Fruit fly (Drosophila melanogaster) whole organism, prepupa: Measurements from ENCODE around the gene CG15386.
A peak's percentile ranks its signal among the peaks of the same experiment; 100 is the strongest.

Source experiments
- Blimp-1 ChIP-seq: fragments of 200-800 bp; sonication (Bioruptor generic); optimal IDR thresholded peaks from 3 replicates; lab custom pipeline; 2017; ENCODE audit warnings: missing biosample characterization, missing genetic modification characterization, mild to moderate bottlenecking, moderate library complexity, missing genetic modification reagents
- CG10631 ChIP-seq: fragments of 200-800 bp; sonication (Bioruptor generic); optimal IDR thresholded peaks from 2 replicates; lab custom pipeline; 2016; ENCODE audit warnings: missing biosample characterization, missing genetic modification characterization
- CG10669 ChIP-seq: fragments of 200-800 bp; sonication (Bioruptor generic); optimal IDR thresholded peaks from 3 replicates; lab custom pipeline; 2018; ENCODE audit warnings: missing biosample characterization, mild to moderate bottlenecking, missing genetic modification characterization, moderate library complexity
- CG11902 ChIP-seq: fragments of 200-800 bp; sonication (Bioruptor generic); optimal IDR thresholded peaks from 3 replicates; lab custom pipeline; 2016; ENCODE audit warnings: missing biosample characterization, missing genetic modification characterization
- CG15336 ChIP-seq: fragments of 200-800 bp; sonication (Bioruptor generic); IDR thresholded peaks from 2 replicates; pipeline ENCODE4 v1.3.6; 2022; ENCODE audit warnings: missing biosample characterization, missing genetic modification characterization
- CG1621 ChIP-seq: fragments of 200-800 bp; sonication (Bioruptor generic); optimal IDR thresholded peaks from 3 replicates; lab custom pipeline; 2018; ENCODE audit warnings: missing biosample characterization, mild to moderate bottlenecking, missing genetic modification characterization
- CG16779 ChIP-seq: fragments of 200-800 bp; sonication (Bioruptor generic); optimal IDR thresholded peaks from 3 replicates; lab custom pipeline; 2017; ENCODE audit warnings: missing biosample characterization, mild to moderate bottlenecking, missing genetic modification characterization
- CG3032 ChIP-seq: fragments of 200-800 bp; optimal IDR thresholded peaks from 2 replicates; lab custom pipeline; 2019; ENCODE audit warnings: missing biosample characterization, mild to moderate bottlenecking, missing genetic modification characterization, moderate library complexity
- CG31627 ChIP-seq: fragments of 200-800 bp; sonication (Bioruptor generic); optimal IDR thresholded peaks from 3 replicates; lab custom pipeline; 2016; ENCODE audit warnings: missing biosample characterization, missing genetic modification characterization
- CG32006 ChIP-seq: fragments of 200-800 bp; sonication (Bioruptor generic); optimal IDR thresholded peaks from 3 replicates; lab custom pipeline; 2017; ENCODE audit warnings: missing biosample characterization, mild to moderate bottlenecking, missing genetic modification characterization
- CG4318 ChIP-seq: fragments of 200-800 bp; sonication (Bioruptor generic); optimal IDR thresholded peaks from 3 replicates; lab custom pipeline; 2017; ENCODE audit warnings: missing biosample characterization, mild to moderate bottlenecking, missing genetic modification characterization
- CG6163 ChIP-seq: fragments of 200-800 bp; sonication (Bioruptor generic); IDR thresholded peaks from 3 replicates; pipeline ENCODE4 v1.3.6; 2022; ENCODE audit warnings: missing biosample characterization, missing genetic modification characterization
- CG6276 ChIP-seq: fragments of 200-800 bp; sonication (Bioruptor generic); optimal IDR thresholded peaks from 2 replicates; lab custom pipeline; 2017; ENCODE audit warnings: missing biosample characterization, mild to moderate bottlenecking, missing genetic modification characterization
- CG6792 ChIP-seq: fragments of 200-800 bp; sonication (Bioruptor generic); optimal IDR thresholded peaks from 3 replicates; lab custom pipeline; 2016; ENCODE audit warnings: missing biosample characterization, missing genetic modification characterization
- CG6808 ChIP-seq: fragments of 200-800 bp; sonication (Bioruptor generic); optimal IDR thresholded peaks from 3 replicates; lab custom pipeline; 2017; ENCODE audit warnings: missing biosample characterization, missing genetic modification characterization, mild to moderate bottlenecking, moderate library complexity, missing genetic modification reagents
- CG6854 ChIP-seq: fragments of 200-800 bp; sonication (Bioruptor generic); optimal IDR thresholded peaks from 2 replicates; lab custom pipeline; 2017; ENCODE audit warnings: missing biosample characterization, mild to moderate bottlenecking, missing genetic modification characterization
- CG7368 ChIP-seq: fragments of 200-800 bp; sonication (Bioruptor generic); optimal IDR thresholded peaks from 3 replicates; lab custom pipeline; 2016; ENCODE audit warnings: missing biosample characterization, missing genetic modification characterization
- CG8632 ChIP-seq: fragments of 200-800 bp; sonication (Bioruptor generic); optimal IDR thresholded peaks from 3 replicates; lab custom pipeline; 2016; ENCODE audit warnings: missing biosample characterization, missing genetic modification characterization
- Eip75B ChIP-seq: fragments of 200-800 bp; sonication (Bioruptor generic); optimal IDR thresholded peaks from 3 replicates; lab custom pipeline; 2016; ENCODE audit warnings: missing biosample characterization, missing genetic modification characterization
- Eip93F ChIP-seq: fragments of 200-800 bp; sonication (Bioruptor generic); optimal IDR thresholded peaks from 2 replicates; lab custom pipeline; 2016; ENCODE audit warnings: missing biosample characterization, mild to moderate bottlenecking, missing genetic modification characterization
- Ets96B ChIP-seq: fragments of 200-800 bp; optimal IDR thresholded peaks from 2 replicates; lab custom pipeline; 2019; ENCODE audit warnings: missing biosample characterization, mild to moderate bottlenecking, missing genetic modification characterization, moderate library complexity
- Gug ChIP-seq: fragments of 200-800 bp; sonication (Bioruptor generic); IDR thresholded peaks from 2 replicates; pipeline ENCODE4 v1.3.6; 2022; ENCODE audit warnings: missing biosample characterization, missing genetic modification characterization
- Hr38 ChIP-seq: sonication (Bioruptor generic); optimal IDR thresholded peaks from 2 replicates; lab custom pipeline; 2016; ENCODE audit warnings: missing biosample characterization, missing genetic modification characterization
- Hr39 ChIP-seq: fragments of 200-800 bp; sonication (Bioruptor generic); optimal IDR thresholded peaks from 2 replicates; lab custom pipeline; 2016; ENCODE audit warnings: missing biosample characterization, missing genetic modification characterization
- Hr4 ChIP-seq: fragments of 200-800 bp; sonication (Bioruptor generic); optimal IDR thresholded peaks from 3 replicates; lab custom pipeline; 2016; ENCODE audit warnings: missing biosample characterization, missing genetic modification characterization
- Lpt ChIP-seq: fragments of 200-800 bp; sonication (Bioruptor generic); optimal IDR thresholded peaks from 3 replicates; lab custom pipeline; 2016; ENCODE audit warnings: missing biosample characterization, missing genetic modification characterization
- Met ChIP-seq: fragments of 200-800 bp; sonication (Bioruptor generic); optimal IDR thresholded peaks from 3 replicates; lab custom pipeline; 2016; ENCODE audit warnings: missing biosample characterization, missing genetic modification characterization
- OdsH ChIP-seq: fragments of 200-800 bp; sonication (Bioruptor generic); optimal IDR thresholded peaks from 3 replicates; lab custom pipeline; 2016; ENCODE audit warnings: missing biosample characterization, missing genetic modification characterization
- Smox ChIP-seq: fragments of 200-800 bp; sonication (Bioruptor generic); optimal IDR thresholded peaks from 3 replicates; lab custom pipeline; 2016; ENCODE audit warnings: missing biosample characterization, missing genetic modification characterization
- Sox102F ChIP-seq: fragments of 200-800 bp; sonication (Bioruptor generic); optimal IDR thresholded peaks from 2 replicates; lab custom pipeline; 2016; ENCODE audit warnings: missing biosample characterization, mild to moderate bottlenecking, missing genetic modification characterization
- Sox15 ChIP-seq: fragments of 200-800 bp; sonication (Bioruptor generic); optimal IDR thresholded peaks from 3 replicates; lab custom pipeline; 2016; ENCODE audit warnings: missing biosample characterization, missing genetic modification characterization
- acj6 ChIP-seq: fragments of 200-800 bp; sonication (Bioruptor generic); optimal IDR thresholded peaks from 3 replicates; lab custom pipeline; 2016; ENCODE audit warnings: missing biosample characterization, missing genetic modification characterization
- cyc ChIP-seq: fragments of 200-800 bp; sonication (Bioruptor generic); optimal IDR thresholded peaks from 3 replicates; lab custom pipeline; 2016; ENCODE audit warnings: missing biosample characterization, missing genetic modification characterization
- dac ChIP-seq: fragments of 200-800 bp; sonication (Bioruptor generic); optimal IDR thresholded peaks from 2 replicates; lab custom pipeline; 2017; ENCODE audit warnings: missing biosample characterization, mild to moderate bottlenecking, missing genetic modification characterization
- esn ChIP-seq: fragments of 200-800 bp; sonication (Bioruptor generic); optimal IDR thresholded peaks from 2 replicates; lab custom pipeline; 2016; ENCODE audit warnings: missing biosample characterization, mild to moderate bottlenecking, missing genetic modification characterization, moderate library complexity
- fkh ChIP-seq: fragments of 200-800 bp; sonication (Bioruptor generic); optimal IDR thresholded peaks from 3 replicates; lab custom pipeline; 2017; ENCODE audit warnings: missing biosample characterization, mild to moderate bottlenecking, missing genetic modification characterization, moderate library complexity
- lz ChIP-seq: fragments of 200-800 bp; sonication (Bioruptor generic); optimal IDR thresholded peaks from 3 replicates; lab custom pipeline; 2016; ENCODE audit warnings: missing biosample characterization, missing genetic modification characterization
- pdm3 ChIP-seq: fragments of 200-800 bp; sonication (Bioruptor generic); optimal IDR thresholded peaks from 3 replicates; lab custom pipeline; 2016; ENCODE audit warnings: missing biosample characterization, missing genetic modification characterization
- spab ChIP-seq: fragments of 200-800 bp; sonication (Bioruptor generic); optimal IDR thresholded peaks from 2 replicates; lab custom pipeline; 2017; ENCODE audit warnings: missing biosample characterization, mild to moderate bottlenecking, missing genetic modification characterization, missing genetic modification reagents
- ss ChIP-seq, 2 experiments: fragments of 200-800 bp; sonication (Bioruptor generic); optimal IDR thresholded peaks; 2 replicates in 1 of 2; 3 replicates in 1 of 2; lab custom pipeline; 2017 to 2018; ENCODE audit warnings: mild to moderate bottlenecking in 2 of 2, missing biosample characterization in 2 of 2, missing genetic modification characterization in 2 of 2, moderate library complexity in 1 of 2
- svp ChIP-seq: fragments of 200-800 bp; sonication (Bioruptor generic); peaks from one replicate; lab custom pipeline; 2016; ENCODE audit warnings: missing biosample characterization, missing genetic modification characterization
- topi ChIP-seq: fragments of 200-800 bp; sonication (Bioruptor generic); optimal IDR thresholded peaks from 3 replicates; lab custom pipeline; 2016; ENCODE audit warnings: missing biosample characterization, missing genetic modification characterization
- vri ChIP-seq: fragments of 200-800 bp; sonication (Bioruptor generic); optimal IDR thresholded peaks from 3 replicates; lab custom pipeline; 2016; ENCODE audit warnings: missing biosample characterization, mild to moderate bottlenecking, missing genetic modification characterization

Gene CG15386

dm6 chr2L:2196590-2197474, 20.2 kb downstream of the CG15386 start (continued):
- TF ChIP-seq CG16779, result peak; percentile 65
- peak; percentile 41 for TF ChIP-seq Lpt (GFP tag; lab: Kevin White, UChicago)
- peak; percentile 34 for TF ChIP-seq dac
- TF ChIP-seq Eip93F (GFP tag; lab: Kevin White, UChicago), result no peak
- peak; percentile 9 for TF ChIP-seq CG10669 (GFP tag; lab: Kevin White, UChicago)
- TF ChIP-seq esn, result peak; percentile 52
- TF ChIP-seq vri (GFP tag; lab: Kevin White, UChicago), result peak; percentile 96
- peak; percentile 63 for TF ChIP-seq Smox (GFP tag; lab: Kevin White, UChicago)
- peak; percentile 43 for TF ChIP-seq CG6854 (GFP tag; lab: Kevin White, UChicago)
- TF ChIP-seq CG32006 (GFP tag; lab: Kevin White, UChicago), result peak; percentile 67
- peak; percentile 46 for TF ChIP-seq Hr4 (GFP tag; lab: Kevin White, UChicago)
- no peak for TF ChIP-seq CG7368 (GFP tag; lab: Kevin White, UChicago)
- TF ChIP-seq CG4318 (GFP tag; lab: Kevin White, UChicago), result peak; percentile 37
- peak; percentile 74 for TF ChIP-seq Met (GFP tag; lab: Kevin White, UChicago)
- TF ChIP-seq fkh (GFP tag; lab: Kevin White, UChicago), result peak; percentile 99
- TF ChIP-seq topi (GFP tag; lab: Kevin White, UChicago), result peak; percentile 58
- TF ChIP-seq lz (GFP tag; lab: Kevin White, UChicago), result peak; percentile 61
- TF ChIP-seq Sox102F (GFP tag; lab: Kevin White, UChicago), result peak; percentile 43

- TF ChIP-seq Ets96B (no peak), CG1621 (no peak), lz (GFP tag; lab: Kevin White, UChicago) (no peak), CG10631 (GFP tag; lab: Kevin White, UChicago) (no peak), Met (GFP tag; lab: Kevin White, UChicago) (no peak), Eip93F (GFP tag; lab: Kevin White, UChicago) (no peak), Eip75B (GFP tag; lab: Kevin White, UChicago) (no peak), Blimp-1 (no peak), spab (GFP tag; lab: Kevin White, UChicago) (no peak), Hr38 (GFP tag; lab: Kevin White, UChicago) (no peak)
Observed at dm6 chr2L:2195328-2195727, 21.7 kb downstream of the CG15386 start.

- TF ChIP-seq Ets96B, result no peak
- no peak for TF ChIP-seq spab (GFP tag; lab: Kevin White, UChicago)
- TF ChIP-seq Sox15, result no peak
- no peak for TF ChIP-seq Hr39 (GFP tag; lab: Kevin White, UChicago)
- no peak for TF ChIP-seq CG3032 (tag; lab: Kevin White, UChicago)
- TF ChIP-seq CG6276 (GFP tag; lab: Kevin White, UChicago), result no peak
- TF ChIP-seq Met (GFP tag; lab: Kevin White, UChicago), result no peak
- no peak for TF ChIP-seq CG6163 (GFP tag; lab: Robert Waterston, UW)
- TF ChIP-seq Blimp-1, result peak; percentile 10
- no peak for TF ChIP-seq cyc (GFP tag; lab: Kevin White, UChicago)
- TF ChIP-seq CG8632, result no peak
- TF ChIP-seq CG16779, result no peak
- peak; percentile 28 for TF ChIP-seq vri (GFP tag; lab: Kevin White, UChicago)
- TF ChIP-seq CG15336 (GFP tag; lab: Robert Waterston, UW), result no peak
- TF ChIP-seq CG6854 (GFP tag; lab: Kevin White, UChicago), result peak; percentile 29
- TF ChIP-seq CG31627, result no peak
- no peak for TF ChIP-seq acj6
- no peak for TF ChIP-seq topi (GFP tag; lab: Kevin White, UChicago)
- TF ChIP-seq OdsH (GFP tag; lab: Kevin White, UChicago), result no peak
- TF ChIP-seq fkh (GFP tag; lab: Kevin White, UChicago), result no peak
- no peak for TF ChIP-seq CG11902 (GFP tag; lab: Kevin White, UChicago)
- TF ChIP-seq dac, result no peak
- no peak for TF ChIP-seq CG6792 (GFP tag; lab: Kevin White, UChicago)
- TF ChIP-seq pdm3, result no peak
- TF ChIP-seq CG6808 (GFP tag; lab: Kevin White, UChicago), result no peak
- no peak for TF ChIP-seq Gug (GFP tag; lab: Robert Waterston, UW)
- TF ChIP-seq ss (GFP tag; optimal IDR thresholded peaks at IDR 0.05; lab: Kevin White, UChicago), result no peak
- peak; percentile 52 for TF ChIP-seq svp (GFP tag; lab: Kevin White, UChicago)
- TF ChIP-seq Sox102F (GFP tag; lab: Kevin White, UChicago), result no peak
Observed at dm6 chr2L:2194305-2194828, 22.7 kb downstream of the CG15386 start.
